Fruit fly (Drosophila melanogaster): ENCODE data around the gene Setd3.
A peak's percentile ranks its signal among the peaks of the same experiment; 100 is the strongest.

The Setd3 gene

dm6 chrX:6990105-6990504 lies 21.6 kb upstream of the Setd3 start (continued):
- no peak for TF ChIP-seq MTF-1 (GFP tag; optimal IDR thresholded peaks at IDR 0.05; ENCODE audit: borderline replicate concordance)
- TF ChIP-seq lmd (GFP tag; IDR thresholded peaks at IDR 0.05) = no peak
- TF ChIP-seq dmrt99B (tag; optimal IDR thresholded peaks at IDR 0.05) = peak; percentile 31
- no peak for TF ChIP-seq zf30C (GFP tag; optimal IDR thresholded peaks at IDR 0.05)
- TF ChIP-seq Pdp1 (GFP tag; optimal IDR thresholded peaks at IDR 0.05) = no peak
- TF ChIP-seq mam (GFP tag; optimal IDR thresholded peaks at IDR 0.05) = no peak
- TF ChIP-seq CG10274 (GFP tag; optimal IDR thresholded peaks at IDR 0.05) = no peak
- no peak for TF ChIP-seq CG8924 (tag; optimal IDR thresholded peaks at IDR 0.05)
- no peak for TF ChIP-seq CG3281 (GFP tag; optimal IDR thresholded peaks at IDR 0.05)
- no peak for TF ChIP-seq CG11093 (GFP tag; IDR thresholded peaks at IDR 0.05)
- TF ChIP-seq CG12391 (tag; optimal IDR thresholded peaks at IDR 0.05) = no peak
- TF ChIP-seq Ets97D (GFP tag; optimal IDR thresholded peaks at IDR 0.05) = no peak
- TF ChIP-seq CG17568 (GFP tag; optimal IDR thresholded peaks at IDR 0.05) = no peak
- TF ChIP-seq CG15479 (GFP tag; optimal IDR thresholded peaks at IDR 0.05) = no peak
- TF ChIP-seq CG8359 (GFP tag; optimal IDR thresholded peaks at IDR 0.05; ENCODE audit: borderline replicate concordance) = no peak
- peak; percentile 5 for TF ChIP-seq CG15269 (tag; optimal IDR thresholded peaks at IDR 0.05)
- no peak for TF ChIP-seq org-1 (GFP tag; optimal IDR thresholded peaks at IDR 0.05)
- no peak for TF ChIP-seq CG33213 (GFP tag; optimal IDR thresholded peaks at IDR 0.05)
- TF ChIP-seq btn (GFP tag; optimal IDR thresholded peaks at IDR 0.05) = no peak
- no peak for TF ChIP-seq cwo (GFP tag; optimal IDR thresholded peaks at IDR 0.05)
- no peak for TF ChIP-seq CG7987 (GFP tag; optimal IDR thresholded peaks at IDR 0.05)
- no peak for TF ChIP-seq pb (GFP tag; optimal IDR thresholded peaks at IDR 0.05)
- TF ChIP-seq PHDP (tag; optimal IDR thresholded peaks at IDR 0.05) = no peak
- TF ChIP-seq dati (GFP tag; IDR thresholded peaks at IDR 0.05) = no peak
- no peak for TF ChIP-seq inv (GFP tag; IDR thresholded peaks at IDR 0.05; ENCODE audit: partially characterized antibody)
- TF ChIP-seq ab (GFP tag; optimal IDR thresholded peaks at IDR 0.05) = no peak
- TF ChIP-seq Dref (GFP tag; IDR thresholded peaks at IDR 0.05) = no peak
- TF ChIP-seq CG30431 (GFP tag; optimal IDR thresholded peaks at IDR 0.05) = no peak
- TF ChIP-seq twi (tag; optimal IDR thresholded peaks at IDR 0.05) = no peak
- no peak for TF ChIP-seq pfk (GFP tag; optimal IDR thresholded peaks at IDR 0.05)
- TF ChIP-seq D (optimal IDR thresholded peaks at IDR 0.05) = no peak
- TF ChIP-seq D (GFP tag; optimal IDR thresholded peaks at IDR 0.05) = no peak
- TF ChIP-seq gem (tag; optimal IDR thresholded peaks at IDR 0.05) = peak; percentile 34
- TF ChIP-seq Oaz (GFP tag; IDR thresholded peaks at IDR 0.05) = no peak
- TF ChIP-seq tx (GFP tag; optimal IDR thresholded peaks at IDR 0.05) = no peak
- TF ChIP-seq ro (GFP tag; IDR thresholded peaks at IDR 0.05) = no peak
- TF ChIP-seq CG17802 (tag; optimal IDR thresholded peaks at IDR 0.05) = no peak
- TF ChIP-seq Eip74EF (GFP tag; optimal IDR thresholded peaks at IDR 0.05) = no peak
- no peak for TF ChIP-seq CG42726 (GFP tag; IDR thresholded peaks at IDR 0.05; ENCODE audit: partially characterized antibody)
- TF ChIP-seq nom (GFP tag; optimal IDR thresholded peaks at IDR 0.05) = no peak
- no peak for TF ChIP-seq unc-4 (GFP tag; IDR thresholded peaks at IDR 0.05; ENCODE audit: partially characterized antibody)
- no peak for TF ChIP-seq CG12104 (GFP tag; optimal IDR thresholded peaks at IDR 0.05)
- no peak for TF ChIP-seq CG13123 (GFP tag; optimal IDR thresholded peaks at IDR 0.05)
- TF ChIP-seq Doc3 (GFP tag; IDR thresholded peaks at IDR 0.05; ENCODE audit: partially characterized antibody) = no peak
- TF ChIP-seq yki (optimal IDR thresholded peaks at IDR 0.05) = no peak
- no peak for TF ChIP-seq jumu (GFP tag; optimal IDR thresholded peaks at IDR 0.05)
- no peak for TF ChIP-seq sug (tag; optimal IDR thresholded peaks at IDR 0.05)
- no peak for TF ChIP-seq Dip2 (GFP tag; IDR thresholded peaks at IDR 0.05)
- no peak for TF ChIP-seq tin (GFP tag; optimal IDR thresholded peaks at IDR 0.05)
- no peak for TF ChIP-seq CG43689 (GFP tag; IDR thresholded peaks at IDR 0.05)
- TF ChIP-seq CG11247 (GFP tag; IDR thresholded peaks at IDR 0.05) = no peak
- no peak for TF ChIP-seq croc (GFP tag; conservative IDR thresholded peaks at IDR 0.05)
